Worm (Caenorhabditis elegans) whole organism, late embryonic: ENCODE measurements around the gene mrpl-44.

Source experiments
- C08G9.2 ChIP-seq: sonication (generic microtip); optimal IDR thresholded peaks from 2 replicates; lab custom pipeline; 2016; ENCODE audit warnings: mild to moderate bottlenecking, missing genetic modification characterization, moderate library complexity, missing compliant biosample characterization
- ama-1 ChIP-seq: fragments of 150-350 bp; optimal IDR thresholded peaks from 2 replicates; lab custom pipeline; 2014
- ceh-9 ChIP-seq: sonication (generic microtip); optimal IDR thresholded peaks from 2 replicates; lab custom pipeline; 2016; ENCODE audit warnings: mild to moderate bottlenecking, missing genetic modification characterization, inconsistent platforms, missing compliant biosample characterization
- elt-4 ChIP-seq: sonication (generic microtip); optimal IDR thresholded peaks from 2 replicates; lab custom pipeline; 2016; ENCODE audit warnings: missing genetic modification characterization, missing compliant biosample characterization
- ets-4 ChIP-seq: sonication (generic microtip); optimal IDR thresholded peaks from 2 replicates; lab custom pipeline; 2016; ENCODE audit warnings: missing genetic modification characterization, missing compliant biosample characterization
- fkh-10 ChIP-seq: fragments of 150-350 bp; optimal IDR thresholded peaks from 2 replicates; lab custom pipeline; 2014; ENCODE audit warnings: missing biosample characterization, missing genetic modification reagents, missing genetic modification characterization
- hlh-30 ChIP-seq: sonication (generic microtip); optimal IDR thresholded peaks from 2 replicates; lab custom pipeline; 2017; ENCODE audit warnings: antibody characterized with exemption, missing genetic modification characterization, missing compliant biosample characterization; ENCODE audit not compliant: insufficient read depth
- nhr-11 ChIP-seq: fragments of 150-350 bp; optimal IDR thresholded peaks from 2 replicates; lab custom pipeline; 2014; ENCODE audit warnings: missing biosample characterization, missing genetic modification characterization
- pax-1 ChIP-seq: fragments of 150-350 bp; optimal IDR thresholded peaks from 2 replicates; lab custom pipeline; 2014; ENCODE audit warnings: missing biosample characterization, missing genetic modification characterization
- pqm-1 ChIP-seq: sonication (generic microtip); optimal IDR thresholded peaks from 2 replicates; lab custom pipeline; 2016; ENCODE audit warnings: missing genetic modification characterization, missing compliant biosample characterization
- rnt-1 ChIP-seq: sonication (generic microtip); optimal IDR thresholded peaks from 2 replicates; lab custom pipeline; 2016; ENCODE audit warnings: missing genetic modification characterization, missing compliant biosample characterization
- sox-4 ChIP-seq: sonication (generic microtip); optimal IDR thresholded peaks from 2 replicates; lab custom pipeline; 2017; ENCODE audit warnings: mild to moderate bottlenecking, missing genetic modification characterization, inconsistent platforms, missing compliant biosample characterization
- tbx-2 ChIP-seq: sonication (generic microtip); optimal IDR thresholded peaks from 2 replicates; lab custom pipeline; 2016; ENCODE audit warnings: missing genetic modification characterization, missing compliant biosample characterization
- tbx-7 ChIP-seq: sonication (generic microtip); optimal IDR thresholded peaks from 2 replicates; lab custom pipeline; 2016; ENCODE audit warnings: missing genotype, missing genetic modification characterization, missing compliant biosample characterization

ce11 chrIII:9060267-9060666 lies 28.9 kb downstream of the mrpl-44 start:
- TF ChIP-seq ama-1 (lab: Kevin White, UChicago) (no peak), ets-4 (tag; lab: Kevin White, UChicago) (no peak), nhr-11 (tag; lab: Kevin White, UChicago) (no peak), pqm-1 (no peak), sox-4 (tag; lab: Kevin White, UChicago) (no peak), fkh-10 (no peak), rnt-1 (tag; lab: Kevin White, UChicago) (no peak), pax-1 (no peak), tbx-2 (tag; lab: Kevin White, UChicago) (no peak), tbx-7 (no peak), ceh-9 (tag; lab: Kevin White, UChicago) (no peak), elt-4 (tag; lab: Kevin White, UChicago) (no peak), C08G9.2 (tag; lab: Kevin White, UChicago) (no peak), hlh-30 (tag; lab: Kevin White, UChicago) (no peak)
